Worm (Caenorhabditis elegans) whole organism, young adult: ENCODE data around the gene K10G6.5.

Experiments used
- B0035.1 ChIP-seq: sonication (generic microtip); optimal IDR thresholded peaks from 2 replicates; lab custom pipeline; 2016; ENCODE audit warnings: missing genetic modification characterization, mild to moderate bottlenecking, missing compliant biosample characterization, missing genotype, missing genetic modification reagents
- B0336.3 ChIP-seq: fragments of 200-800 bp; sonication (Bioruptor generic); IDR thresholded peaks from 2 replicates; pipeline ENCODE4 v1.3.6; 2022; ENCODE audit warnings: missing genetic modification characterization, missing compliant biosample characterization
- F39B2.1 ChIP-seq: fragments of 200-800 bp; sonication (Bioruptor generic); IDR thresholded peaks from 2 replicates; pipeline ENCODE4 v1.3.6; 2022; ENCODE audit warnings: missing genetic modification reagents, missing genetic modification characterization, missing compliant biosample characterization
- F57C9.4 ChIP-seq: sonication (generic microtip); optimal IDR thresholded peaks from 2 replicates; lab custom pipeline; 2017; ENCODE audit warnings: mild to moderate bottlenecking, missing genetic modification characterization, missing compliant biosample characterization
- K11D2.4 ChIP-seq: fragments of 200-800 bp; sonication (Bioruptor generic); IDR thresholded peaks from 2 replicates; pipeline ENCODE4 v1.3.6; 2022; ENCODE audit warnings: missing genetic modification reagents, missing genetic modification characterization, missing compliant biosample characterization
- Y53G8AR.9 ChIP-seq: fragments of 200-800 bp; sonication (Bioruptor generic); conservative IDR thresholded peaks from 2 replicates; pipeline ENCODE4 v1.3.6; 2022; ENCODE audit warnings: missing genetic modification reagents, missing genetic modification characterization, missing compliant biosample characterization
- Y79H2A.3 ChIP-seq: fragments of 200-800 bp; sonication (Bioruptor generic); conservative IDR thresholded peaks from 2 replicates; pipeline ENCODE4 v1.3.6; 2022; ENCODE audit warnings: missing genetic modification reagents, missing genetic modification characterization, missing compliant biosample characterization
- ZK185.1 ChIP-seq: sonication (generic microtip); optimal IDR thresholded peaks from 2 replicates; lab custom pipeline; 2016; ENCODE audit warnings: mild to moderate bottlenecking, missing genetic modification characterization, missing compliant biosample characterization; ENCODE audit not compliant: poor library complexity, severe bottlenecking
- ama-1 ChIP-seq, 3 experiments: fragments of 150-350 bp in 1 of 3; sonication (generic microtip) in 2 of 3; optimal IDR thresholded peaks; 2 replicates each; lab custom pipeline; 2014 to 2018; ENCODE audit warnings: missing biosample characterization in 2 of 3, missing genetic modification characterization in 2 of 3, missing genetic modification reagents in 2 of 3
- aptf-3 ChIP-seq: fragments of 200-800 bp; sonication (Bioruptor generic); IDR thresholded peaks from 2 replicates; pipeline ENCODE4 v1.3.6; 2022; ENCODE audit warnings: missing genetic modification characterization, missing compliant biosample characterization
- athp-1 ChIP-seq: sonication (generic microtip); optimal IDR thresholded peaks from 2 replicates; lab custom pipeline; 2017; ENCODE audit warnings: mild to moderate bottlenecking, missing genetic modification characterization, missing compliant biosample characterization
- attf-6 ChIP-seq: fragments of 200-800 bp; sonication (Bioruptor generic); IDR thresholded peaks from 2 replicates; pipeline ENCODE4 v1.3.6; 2022; ENCODE audit warnings: missing genetic modification reagents, missing genetic modification characterization, missing compliant biosample characterization
- ceh-79 ChIP-seq: sonication (generic microtip); optimal IDR thresholded peaks from 2 replicates; lab custom pipeline; 2017; ENCODE audit warnings: mild to moderate bottlenecking, missing genetic modification characterization, missing compliant biosample characterization
- ceh-91 ChIP-seq: fragments of 200-800 bp; sonication (Bioruptor generic); IDR thresholded peaks from 2 replicates; pipeline ENCODE4 v1.3.6; 2022; ENCODE audit warnings: missing genetic modification reagents, missing genetic modification characterization, missing compliant biosample characterization
- dpff-1 ChIP-seq: sonication (generic microtip); optimal IDR thresholded peaks from 2 replicates; lab custom pipeline; 2017; ENCODE audit warnings: mild to moderate bottlenecking, missing genetic modification characterization, missing compliant biosample characterization
- efl-1 ChIP-seq: fragments of 150-350 bp; optimal IDR thresholded peaks from 2 replicates; lab custom pipeline; 2014; ENCODE audit warnings: missing biosample characterization, missing genetic modification reagents, missing genetic modification characterization
- egrh-3 ChIP-seq: fragments of 200-800 bp; sonication (Bioruptor generic); IDR thresholded peaks from 2 replicates; pipeline ENCODE4 v1.3.6; 2022; ENCODE audit warnings: missing genetic modification reagents, missing genetic modification characterization, missing compliant biosample characterization
- ekl-4 ChIP-seq: fragments of 200-800 bp; sonication (Bioruptor generic); IDR thresholded peaks from 2 replicates; pipeline ENCODE4 v1.3.6; 2022; ENCODE audit warnings: missing genetic modification reagents, missing genetic modification characterization, missing compliant biosample characterization
- fkh-3 ChIP-seq: sonication (generic microtip); optimal IDR thresholded peaks from 2 replicates; lab custom pipeline; 2016; ENCODE audit warnings: mild to moderate bottlenecking, missing genetic modification characterization, missing compliant biosample characterization
- hrde-1 ChIP-seq: sonication (generic microtip); optimal IDR thresholded peaks from 2 replicates; lab custom pipeline; 2016; ENCODE audit warnings: missing genetic modification characterization, mild to moderate bottlenecking, missing compliant biosample characterization, moderate library complexity, missing genotype, missing genetic modification reagents, borderline replicate concordance
- hsf-1 ChIP-seq: fragments of 200-800 bp; sonication (Bioruptor generic); IDR thresholded peaks from 2 replicates; pipeline ENCODE4 v1.3.6; 2022; ENCODE audit warnings: missing genetic modification reagents, missing genetic modification characterization, missing compliant biosample characterization
- lag-1 ChIP-seq: fragments of 200-800 bp; sonication (Bioruptor generic); IDR thresholded peaks from 2 replicates; pipeline ENCODE4 v1.3.6; 2022; ENCODE audit warnings: missing genetic modification reagents, missing genetic modification characterization, missing compliant biosample characterization
- lin-35 ChIP-seq, 3 experiments: fragments of 150-350 bp in 2 of 3; sonication (generic microtip) in 1 of 3; optimal IDR thresholded peaks; 2 replicates each; lab custom pipeline; 2014 to 2018; ENCODE audit warnings: missing biosample characterization in 3 of 3, missing genetic modification characterization in 3 of 3, missing genetic modification reagents in 3 of 3
- lin-54 ChIP-seq: fragments of 200-800 bp; sonication (Bioruptor generic); optimal IDR thresholded peaks from 2 replicates; lab custom pipeline; 2018; ENCODE audit warnings: mild to moderate bottlenecking, missing genetic modification characterization, missing compliant biosample characterization
- lir-1 ChIP-seq: fragments of 200-800 bp; sonication (Bioruptor generic); conservative IDR thresholded peaks from 2 replicates; pipeline ENCODE4 v1.3.6; 2022; ENCODE audit warnings: missing genetic modification reagents, missing genetic modification characterization, missing compliant biosample characterization
- lsy-27 ChIP-seq: sonication (generic microtip); optimal IDR thresholded peaks from 2 replicates; lab custom pipeline; 2017; ENCODE audit warnings: missing genetic modification characterization, mild to moderate bottlenecking, missing compliant biosample characterization, antibody characterized with exemption, missing genotype, borderline replicate concordance; ENCODE audit not compliant: insufficient read depth
- madf-10 ChIP-seq: sonication (generic microtip); optimal IDR thresholded peaks from 2 replicates; lab custom pipeline; 2016; ENCODE audit warnings: mild to moderate bottlenecking, missing genetic modification characterization, missing compliant biosample characterization
- madf-3 ChIP-seq: fragments of 200-800 bp; sonication (Bioruptor generic); IDR thresholded peaks from 2 replicates; pipeline ENCODE4 v1.3.6; 2022; ENCODE audit warnings: missing genetic modification reagents, missing genetic modification characterization, missing compliant biosample characterization
- madf-6 ChIP-seq: fragments of 200-800 bp; sonication (Bioruptor generic); IDR thresholded peaks from 2 replicates; pipeline ENCODE4 v1.3.6; 2022; ENCODE audit warnings: missing genetic modification reagents, missing genetic modification characterization, missing compliant biosample characterization
- mxl-1 ChIP-seq: sonication (generic microtip); optimal IDR thresholded peaks from 2 replicates; lab custom pipeline; 2016; ENCODE audit warnings: missing genetic modification characterization, missing compliant biosample characterization
- nfya-1 ChIP-seq: sonication (generic microtip); optimal IDR thresholded peaks from 2 replicates; lab custom pipeline; 2017; ENCODE audit warnings: antibody characterized with exemption, missing compliant biosample characterization, missing genetic modification characterization, borderline replicate concordance; ENCODE audit not compliant: insufficient read depth
- nhr-120 ChIP-seq: fragments of 200-800 bp; sonication (Bioruptor generic); IDR thresholded peaks from 2 replicates; pipeline ENCODE4 v1.3.6; 2022; ENCODE audit warnings: missing genetic modification characterization, missing compliant biosample characterization
- nhr-27 ChIP-seq: fragments of 200-800 bp; sonication (Bioruptor generic); optimal IDR thresholded peaks from 2 replicates; lab custom pipeline; 2018; ENCODE audit warnings: mild to moderate bottlenecking, missing genetic modification characterization, moderate library complexity, missing compliant biosample characterization
- nhr-80 ChIP-seq: sonication (generic microtip); optimal IDR thresholded peaks from 2 replicates; lab custom pipeline; 2016; ENCODE audit warnings: missing genetic modification characterization, missing compliant biosample characterization
- nhr-90 ChIP-seq: sonication (generic microtip); optimal IDR thresholded peaks from 2 replicates; lab custom pipeline; 2016; ENCODE audit warnings: missing genotype, mild to moderate bottlenecking, missing genetic modification characterization, missing compliant biosample characterization
- sdz-38 ChIP-seq: sonication (generic microtip); optimal IDR thresholded peaks from 2 replicates; lab custom pipeline; 2016; ENCODE audit warnings: missing genotype, missing genetic modification characterization, missing compliant biosample characterization
- snpc-1.3 ChIP-seq: sonication (generic microtip); optimal IDR thresholded peaks from 2 replicates; lab custom pipeline; 2017; ENCODE audit warnings: missing genetic modification characterization, mild to moderate bottlenecking, missing compliant biosample characterization, antibody characterized with exemption, moderate library complexity, missing genotype, missing genetic modification reagents; ENCODE audit not compliant: insufficient read depth
- somi-1 ChIP-seq: fragments of 200-800 bp; sonication (Bioruptor generic); optimal IDR thresholded peaks from 2 replicates; lab custom pipeline; 2018; ENCODE audit warnings: mild to moderate bottlenecking, missing genetic modification characterization, missing compliant biosample characterization
- sptf-2 ChIP-seq: fragments of 200-800 bp; sonication (Bioruptor generic); optimal IDR thresholded peaks from 2 replicates; lab custom pipeline; 2018; ENCODE audit warnings: mild to moderate bottlenecking, missing genetic modification characterization, missing compliant biosample characterization
- tbx-9 ChIP-seq: sonication (generic microtip); optimal IDR thresholded peaks from 2 replicates; lab custom pipeline; 2016; ENCODE audit warnings: borderline replicate concordance, missing genetic modification characterization, inconsistent platforms, missing compliant biosample characterization
- unc-130 ChIP-seq: sonication (generic microtip); optimal IDR thresholded peaks from 2 replicates; lab custom pipeline; 2016; ENCODE audit warnings: missing genetic modification reagents, missing genetic modification characterization, missing compliant biosample characterization
- zim-3 ChIP-seq: sonication (generic microtip); optimal IDR thresholded peaks from 2 replicates; lab custom pipeline; 2017; ENCODE audit warnings: mild to moderate bottlenecking, missing genetic modification characterization, moderate library complexity, missing compliant biosample characterization
- ztf-18 ChIP-seq: sonication (generic microtip); optimal IDR thresholded peaks from 2 replicates; lab custom pipeline; 2016; ENCODE audit warnings: missing genotype, mild to moderate bottlenecking, missing genetic modification characterization, missing compliant biosample characterization
- ztf-22 ChIP-seq: fragments of 200-800 bp; sonication (Bioruptor generic); optimal IDR thresholded peaks from 2 replicates; lab custom pipeline; 2018; ENCODE audit warnings: mild to moderate bottlenecking, missing genetic modification characterization, moderate library complexity, missing compliant biosample characterization

K10G6.5 gene

DNA sequence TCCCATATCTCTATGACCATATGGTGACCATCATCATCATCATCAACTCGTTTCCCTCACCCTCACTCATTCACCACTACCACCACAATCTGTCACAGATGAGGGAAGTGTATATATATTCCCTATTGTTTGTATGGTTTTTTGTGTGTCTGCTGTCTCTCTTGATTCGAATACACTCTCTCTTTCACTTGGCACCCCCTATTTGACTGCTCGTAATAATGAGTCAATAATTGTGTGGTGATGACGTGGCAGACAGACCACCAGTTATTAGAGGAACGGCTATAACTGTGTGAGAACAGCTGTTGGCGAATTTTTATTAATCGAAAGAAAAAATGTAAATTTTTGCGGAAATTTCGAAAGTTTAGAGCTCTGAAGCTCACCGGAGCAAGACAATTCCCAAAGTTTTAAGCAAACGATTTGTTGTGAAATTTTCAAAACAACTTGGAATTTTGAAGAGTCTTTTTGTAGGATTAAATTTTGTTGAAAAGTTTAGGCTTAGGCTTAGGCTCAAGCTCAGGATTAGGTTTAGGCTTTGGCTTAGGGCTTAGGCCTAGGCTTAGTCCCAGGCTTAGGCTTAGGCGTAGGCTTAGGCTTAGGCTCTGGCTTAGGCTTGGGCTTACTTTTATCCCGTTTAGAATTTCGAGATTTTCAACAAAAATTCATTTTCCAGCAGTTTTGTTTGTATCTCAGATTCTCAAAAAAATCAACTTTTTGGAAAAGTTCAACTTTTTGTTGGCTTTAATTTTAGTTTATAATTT, 29.4 kb upstream of the K10G6.5 start (continued):
- TF ChIP-seq ztf-18 = no peak
- TF ChIP-seq, all 124 proteins: peak for 2

DNA sequence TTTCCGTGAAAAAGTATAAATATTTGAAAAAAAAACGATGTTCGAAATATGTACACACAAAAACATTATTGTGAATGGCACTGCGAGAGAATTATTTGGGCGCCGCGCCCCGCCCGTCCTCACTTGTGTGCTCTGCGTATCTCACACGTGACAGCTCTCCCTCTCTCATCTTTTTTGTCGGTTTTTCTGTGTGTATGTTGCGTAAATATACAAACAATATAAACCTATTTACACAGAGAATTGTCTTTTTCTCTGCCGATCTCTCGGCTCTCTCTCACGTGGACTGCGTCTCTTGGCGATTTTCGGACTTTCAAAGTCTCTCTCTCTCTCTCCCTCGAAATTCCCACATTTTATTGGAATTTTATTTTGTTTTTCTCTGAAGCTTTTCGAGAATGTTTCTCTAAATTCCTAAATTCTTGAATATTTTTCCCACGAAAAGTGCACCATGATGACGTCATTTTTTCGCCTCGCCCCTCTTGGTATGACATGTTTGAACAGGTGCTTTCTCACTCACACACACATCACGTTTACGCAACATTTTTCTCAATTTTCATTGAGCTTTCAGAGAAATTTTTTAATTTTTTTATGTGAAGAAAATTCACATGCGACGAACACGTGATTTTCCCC, 28.3 kb upstream of the K10G6.5 start:
- TF ChIP-seq sptf-2 (GFP tag; lab: Kevin White, UChicago) = no peak
- TF ChIP-seq egrh-3 = no peak
- no peak for TF ChIP-seq attf-6 (GFP tag; lab: Robert Waterston, UW)
- no peak for TF ChIP-seq hsf-1 (GFP tag; lab: Robert Waterston, UW)
- no peak for TF ChIP-seq somi-1 (GFP tag; lab: Kevin White, UChicago)
- TF ChIP-seq B0035.1 (tag; lab: Kevin White, UChicago) = no peak
- peak; percentile 62; the same call in 1 of the 2 replicates for TF ChIP-seq K11D2.4 (GFP tag; lab: Robert Waterston, UW)
- TF ChIP-seq nhr-80 = peak; percentile 85
- peak; percentile 62; the same call in 1 of the 2 replicates for TF ChIP-seq B0336.3 (GFP tag; lab: Robert Waterston, UW)
- no peak for TF ChIP-seq dpff-1 (tag; lab: Kevin White, UChicago)
- no peak for TF ChIP-seq madf-6 (GFP tag; lab: Robert Waterston, UW)
- no peak for TF ChIP-seq ama-1 (optimal IDR thresholded peaks at IDR 0.05; lab: Kevin White, UChicago)
- no peak for TF ChIP-seq ama-1 (GFP tag; optimal IDR thresholded peaks at IDR 0.05; lab: Kevin White, UChicago)
- peak; percentile 3 for TF ChIP-seq lin-54 (GFP tag; lab: Kevin White, UChicago)
- no peak for TF ChIP-seq sdz-38 (tag; lab: Kevin White, UChicago)
- no peak for TF ChIP-seq nfya-1 (tag; lab: Kevin White, UChicago)
- TF ChIP-seq nhr-90 (tag; lab: Kevin White, UChicago) = peak; percentile 43
- TF ChIP-seq F57C9.4 = no peak
- no peak for TF ChIP-seq nhr-27 (tag; lab: Kevin White, UChicago)
- TF ChIP-seq ztf-22 (GFP tag; lab: Kevin White, UChicago) = peak; percentile 38
- TF ChIP-seq Y53G8AR.9 = no peak
- TF ChIP-seq ceh-91 (GFP tag; lab: Robert Waterston, UW) = no peak
- no peak for TF ChIP-seq snpc-1.3 (tag; lab: Kevin White, UChicago)
- no peak for TF ChIP-seq lsy-27 (tag; lab: Kevin White, UChicago)
- TF ChIP-seq aptf-3 = no peak
- TF ChIP-seq unc-130 (GFP tag; lab: Kevin White, UChicago) = no peak
- TF ChIP-seq athp-1 (tag; lab: Kevin White, UChicago) = peak; percentile 18
- TF ChIP-seq nhr-120 = no peak
- no peak for TF ChIP-seq lag-1 (GFP tag; lab: Robert Waterston, UW)
- TF ChIP-seq madf-10 = peak; percentile 37
- TF ChIP-seq efl-1 = no peak
- TF ChIP-seq fkh-3 (tag; lab: Kevin White, UChicago) = no peak
- no peak for TF ChIP-seq zim-3 (tag; lab: Kevin White, UChicago)
- TF ChIP-seq ekl-4 (GFP tag; lab: Robert Waterston, UW) = peak; percentile 51; the same call in 1 of the 2 replicates
- no peak for TF ChIP-seq ceh-79 (tag; lab: Kevin White, UChicago)
- TF ChIP-seq hrde-1 (tag; lab: Kevin White, UChicago) = no peak
- peak in 1 of 3 experiments; percentile 49 for TF ChIP-seq lin-35 (GFP tag; optimal IDR thresholded peaks at IDR 0.05; lab: Kevin White, UChicago)
- no peak for TF ChIP-seq tbx-9 (tag; lab: Kevin White, UChicago)
- no peak for TF ChIP-seq Y79H2A.3 (GFP tag; lab: Robert Waterston, UW)
- TF ChIP-seq madf-3 (GFP tag; lab: Robert Waterston, UW) = no peak
- TF ChIP-seq mxl-1 (tag; lab: Kevin White, UChicago) = no peak
- peak; percentile 76 for TF ChIP-seq ZK185.1 (tag; lab: Kevin White, UChicago)
- TF ChIP-seq F39B2.1 (GFP tag; lab: Robert Waterston, UW) = no peak
- TF ChIP-seq lir-1 = peak; percentile 31; the same call in 1 of the 2 replicates
